Fruit fly (Drosophila melanogaster) whole organism: ENCODE measurements around the gene Syt1.

Experiments used
- CG8478 ChIP-seq: fragments of >200 bp; optimal IDR thresholded peaks from 2 replicates; lab custom pipeline; 2018; ENCODE audit warnings: inconsistent platforms
- Dll ChIP-seq: fragments of >200 bp; optimal IDR thresholded peaks from 2 replicates; lab custom pipeline; 2017
- EcR ChIP-seq, 2 experiments: fragments of >200 bp; optimal IDR thresholded peaks; 2 replicates each; lab custom pipeline; 2017; ENCODE audit warnings: missing biosample characterization in 2 of 2, missing genetic modification characterization in 2 of 2, missing genetic modification reagents in 2 of 2
- pan ChIP-seq: fragments of >200 bp; optimal IDR thresholded peaks from 2 replicates; lab custom pipeline; 2017
- psq ChIP-seq: fragments of >200 bp; optimal IDR thresholded peaks from 2 replicates; lab custom pipeline; 2017
- usp ChIP-seq: fragments of >200 bp; optimal IDR thresholded peaks from 2 replicates; lab custom pipeline; 2017; ENCODE audit warnings: missing biosample characterization, missing genetic modification characterization, mixed read lengths

The Syt1 gene

DNA sequence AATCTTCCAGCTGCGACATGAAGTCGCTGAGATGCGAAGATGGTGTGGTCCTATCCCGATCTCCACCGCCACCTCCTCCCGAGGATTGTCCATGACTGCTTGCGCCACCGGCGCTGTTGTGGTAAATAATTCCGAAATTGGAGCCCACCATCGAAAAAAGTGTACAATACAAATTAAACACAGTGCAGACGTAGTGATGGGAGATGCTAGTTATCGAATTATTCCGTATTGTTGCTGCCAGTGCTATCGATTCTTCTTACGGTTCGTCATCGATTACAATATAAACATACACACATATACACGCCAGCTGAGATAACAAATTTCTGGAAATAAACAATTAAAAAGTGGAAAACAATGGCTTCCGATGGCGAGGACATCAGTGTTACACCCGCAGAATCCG is 32.2 kb downstream of the Syt1 start, which contains the start of the genes Taf10b and Taf10:
Gene Taf10b (minus strand): TSS at position 219 of the 400 bp plus-strand sequence.
Gene Taf10 (plus strand): TSS at position 264 of the 400 bp plus-strand sequence.
- TF ChIP-seq EcR (GFP tag; optimal IDR thresholded peaks at IDR 0.05; lab: Kevin White, UChicago), result no peak
- TF ChIP-seq usp (GFP tag; lab: Kevin White, UChicago), result no peak
- TF ChIP-seq CG8478, result no peak
- no peak for TF ChIP-seq psq (lab: Kevin White, UChicago)
- TF ChIP-seq Dll (lab: Kevin White, UChicago), result no peak
- no peak for TF ChIP-seq pan (lab: Kevin White, UChicago)

DNA sequence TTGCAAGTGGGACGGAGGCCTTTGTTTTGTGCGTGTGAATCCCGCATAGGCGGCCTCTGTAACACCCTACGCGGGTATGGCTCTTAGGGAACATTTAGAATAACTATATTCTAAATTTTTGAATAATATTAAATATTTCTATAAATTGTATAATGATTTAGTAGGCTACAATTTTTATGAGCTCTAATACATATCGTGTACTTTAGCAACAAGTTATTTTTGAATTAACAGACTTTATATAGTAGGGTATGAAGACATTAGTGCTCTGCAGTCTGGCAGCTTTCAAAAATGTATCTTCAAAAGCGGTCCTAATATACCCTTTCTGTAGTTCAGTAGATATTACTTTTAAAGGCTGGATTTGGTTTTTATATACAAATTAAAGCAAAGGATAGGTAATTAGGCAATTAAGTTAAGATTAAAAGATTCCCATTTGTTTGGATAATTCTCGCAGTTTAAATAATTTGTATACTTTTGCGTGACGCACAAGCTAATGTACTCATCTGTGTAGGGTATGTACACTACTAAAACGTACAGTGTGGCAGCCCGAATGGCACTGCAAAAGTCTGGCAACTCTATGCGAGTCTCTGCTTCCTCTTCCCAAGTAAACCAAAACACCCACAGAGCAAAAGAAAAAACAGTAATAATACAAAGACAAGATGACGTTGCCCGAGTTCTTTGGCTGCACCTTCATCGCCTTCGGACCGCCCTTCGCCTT is 34.0 kb downstream of the Syt1 start, which contains the start of the genes Snx21 and aph-1:
Gene Snx21 (minus strand): TSS at position 7 of the 715 bp plus-strand sequence.
Gene aph-1 (plus strand): TSS at position 575 of the 715 bp plus-strand sequence.
- TF ChIP-seq CG8478, result no peak

DNA sequence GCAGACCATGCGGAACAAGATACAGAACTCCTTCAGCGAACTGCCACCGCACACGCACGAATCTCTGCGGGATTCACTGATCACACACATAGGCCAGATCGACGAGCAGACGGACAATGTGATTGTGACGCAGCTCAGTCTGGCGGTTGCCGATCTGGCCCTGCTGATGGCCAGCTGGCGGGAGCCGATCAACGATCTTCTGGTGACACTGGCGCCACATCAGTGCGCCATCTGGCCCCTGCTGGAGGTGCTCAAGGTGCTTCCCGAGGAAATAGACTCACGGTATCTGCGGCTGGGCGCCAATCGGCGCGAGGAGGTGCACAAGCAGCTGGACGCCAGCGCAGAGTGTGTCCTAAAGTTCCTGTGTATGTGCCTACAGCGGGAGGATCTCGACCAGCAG is 39.5 kb downstream of the Syt1 start:
- TF ChIP-seq psq (lab: Kevin White, UChicago) (no peak), pan (lab: Kevin White, UChicago) (no peak), CG8478 (no peak), EcR (GFP tag; optimal IDR thresholded peaks at IDR 0.05; lab: Kevin White, UChicago) (no peak), usp (GFP tag; lab: Kevin White, UChicago) (no peak), Dll (lab: Kevin White, UChicago) (no peak)

DNA sequence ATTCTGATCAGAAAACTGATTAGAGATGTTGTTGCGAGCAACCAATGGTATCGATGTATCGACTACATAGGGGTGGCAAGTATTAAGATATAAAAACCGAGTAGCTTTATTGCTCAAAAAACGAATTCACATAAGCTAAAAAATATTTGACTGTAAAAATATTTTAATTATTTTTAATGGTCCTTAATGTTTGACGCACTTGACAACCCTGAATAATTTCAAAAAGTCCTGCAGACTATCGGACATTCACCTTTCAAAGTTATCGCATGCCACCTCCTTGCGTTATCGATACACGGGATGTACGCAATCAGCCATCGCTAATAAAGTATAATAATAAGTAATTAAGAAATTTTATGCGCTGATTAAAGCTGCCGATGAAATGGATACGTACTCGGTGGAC is 40.1 kb downstream of the Syt1 start, which contains the start of the genes HemK2, Snapin and Tnpo-SR:
Gene HemK2 (minus strand): TSS at position 24 of the 400 bp plus-strand sequence.
Gene Snapin (minus strand): TSS at position 24 of the 400 bp plus-strand sequence.
Gene Tnpo-SR (plus strand): TSS at position 271 of the 400 bp plus-strand sequence.
- TF ChIP-seq pan (lab: Kevin White, UChicago) (no peak), Dll (lab: Kevin White, UChicago) (no peak), psq (lab: Kevin White, UChicago) (no peak), EcR (GFP tag; optimal IDR thresholded peaks at IDR 0.05; lab: Kevin White, UChicago) (no peak), usp (GFP tag; lab: Kevin White, UChicago) (no peak), CG8478 (no peak)

DNA sequence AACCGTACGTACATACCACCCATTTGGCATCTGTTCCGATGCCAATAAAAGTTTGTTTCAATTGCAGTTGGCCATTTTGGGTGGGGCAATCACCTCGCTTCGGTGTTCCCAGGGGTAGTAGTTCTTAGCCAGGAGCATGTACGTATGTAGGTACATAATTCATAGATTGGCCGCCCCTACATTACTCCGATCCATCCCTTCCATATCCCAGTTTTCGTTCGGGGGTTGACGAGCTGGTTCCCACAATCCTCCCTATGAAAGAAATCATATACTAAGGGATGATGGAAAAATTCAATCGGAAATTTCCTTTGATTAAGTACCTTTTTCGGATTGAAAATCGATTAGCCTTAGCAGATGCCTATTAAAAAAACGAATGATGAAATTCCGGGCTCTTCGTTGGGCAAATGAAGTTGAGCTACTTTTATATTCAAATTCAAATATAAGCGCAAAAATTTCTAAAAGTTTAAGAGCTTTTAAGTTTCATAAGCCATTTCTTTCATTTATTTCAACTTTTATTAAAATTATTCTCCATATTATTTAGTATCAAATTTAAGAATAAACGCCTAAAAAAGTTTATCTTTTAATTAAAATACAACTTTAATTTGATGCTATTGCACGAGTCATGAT is 41.7 kb downstream of the Syt1 start:
- no peak for TF ChIP-seq CG8478

DNA sequence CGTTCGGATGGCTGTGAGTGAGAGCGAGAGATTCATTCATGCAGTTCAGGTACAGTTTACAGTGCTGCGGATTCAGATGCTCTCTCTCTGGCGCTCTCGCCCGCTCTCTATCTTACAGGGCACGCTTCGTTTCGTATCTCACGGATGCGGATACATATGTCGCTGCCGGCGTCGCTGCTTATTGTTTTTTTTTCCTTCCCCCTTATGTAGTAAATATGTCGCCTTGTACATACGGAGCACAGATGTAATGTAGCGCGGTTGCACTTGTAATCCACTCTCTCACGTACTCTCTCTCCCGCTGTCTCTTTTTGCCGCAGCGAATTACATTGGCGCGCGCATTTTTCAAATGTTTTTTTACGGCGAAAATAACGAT is 44.5 kb downstream of the Syt1 start:
- TF ChIP-seq usp (GFP tag; lab: Kevin White, UChicago) (no peak), psq (lab: Kevin White, UChicago) (no peak), EcR (GFP tag; optimal IDR thresholded peaks at IDR 0.05; lab: Kevin White, UChicago) (no peak), CG8478 (no peak), pan (lab: Kevin White, UChicago) (no peak), Dll (lab: Kevin White, UChicago) (peak; percentile 97)

DNA sequence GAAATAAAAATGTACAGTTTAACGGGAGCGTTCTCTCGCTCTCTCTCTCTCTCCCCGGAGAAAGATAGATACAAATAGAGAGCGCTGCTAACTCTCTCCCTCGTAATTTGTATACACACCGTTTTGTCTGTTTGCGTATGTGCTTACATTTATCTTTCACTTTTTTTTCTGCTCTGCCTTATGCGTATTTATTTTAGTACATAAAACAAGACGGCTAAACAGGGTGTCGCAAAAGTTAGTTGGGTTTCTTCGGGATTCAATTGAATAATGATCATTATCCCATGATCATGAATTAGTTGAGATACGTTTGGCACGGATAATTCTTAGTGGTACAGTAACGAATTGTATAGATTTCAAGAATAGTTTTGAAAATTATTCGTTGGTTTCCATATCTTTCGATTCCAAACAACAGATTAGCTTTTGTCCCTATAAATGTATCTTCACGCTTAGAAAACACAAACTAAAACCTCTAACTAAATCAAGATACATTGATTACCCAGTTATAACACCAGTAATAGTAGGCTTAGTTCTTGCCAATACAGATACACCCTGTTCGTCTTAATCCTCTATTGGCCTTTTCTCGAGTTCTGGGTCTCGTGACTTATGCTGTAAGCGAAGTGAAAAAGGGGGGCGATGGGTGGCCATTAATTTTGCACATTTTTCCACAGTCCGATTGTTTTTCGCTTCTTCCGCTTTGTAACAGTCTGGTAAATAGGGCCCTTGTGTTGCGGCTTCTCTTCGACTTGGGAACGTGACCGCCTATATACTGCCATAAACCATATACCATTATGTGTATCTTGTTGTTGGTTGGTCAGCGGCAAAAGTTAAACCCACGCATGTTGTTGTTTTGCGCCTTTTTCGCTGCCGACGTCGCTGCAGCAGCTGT is 45.1 kb downstream of the Syt1 start:
- TF ChIP-seq psq (lab: Kevin White, UChicago), result no peak
- no peak for TF ChIP-seq EcR (GFP tag; optimal IDR thresholded peaks at IDR 0.05; lab: Kevin White, UChicago)
- TF ChIP-seq CG8478, result no peak
- no peak for TF ChIP-seq Dll (lab: Kevin White, UChicago)
- TF ChIP-seq usp (GFP tag; lab: Kevin White, UChicago), result no peak
- TF ChIP-seq pan (lab: Kevin White, UChicago), result no peak

DNA sequence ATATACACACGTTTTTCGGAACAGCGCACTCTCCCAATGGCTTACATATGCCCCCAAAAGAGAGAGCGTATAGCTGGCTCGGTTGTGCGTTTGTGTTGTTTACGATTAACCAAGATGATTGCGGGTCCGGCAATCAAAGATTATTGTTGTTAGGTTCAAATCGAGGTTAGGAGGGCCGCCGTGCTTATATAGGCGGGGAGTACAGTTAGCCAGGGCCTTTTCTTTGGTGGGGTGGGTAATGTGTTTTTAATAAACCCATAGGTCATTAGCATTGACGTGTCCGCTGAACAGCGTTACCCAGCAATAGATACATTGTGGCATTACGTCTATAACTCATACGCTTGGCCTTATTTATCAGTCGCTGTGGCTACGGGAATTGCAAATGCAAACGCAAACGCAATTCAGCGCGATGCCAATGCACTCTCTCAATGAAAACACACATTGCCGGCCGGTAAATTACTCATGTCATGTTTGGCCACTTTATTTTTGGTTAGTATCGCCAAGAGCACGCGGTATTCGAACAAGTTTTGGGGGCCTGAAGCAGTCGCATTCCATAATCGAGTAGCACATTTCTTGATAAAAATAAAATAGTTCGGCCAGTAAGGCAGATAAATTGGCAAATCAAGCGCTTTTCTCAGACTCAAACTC is 45.9 kb downstream of the Syt1 start:
- no peak for TF ChIP-seq Dll (lab: Kevin White, UChicago)
- peak in 1 of 2 experiments; percentile 67 for TF ChIP-seq EcR (GFP tag; optimal IDR thresholded peaks at IDR 0.05; lab: Kevin White, UChicago)
- no peak for TF ChIP-seq pan (lab: Kevin White, UChicago)

DNA sequence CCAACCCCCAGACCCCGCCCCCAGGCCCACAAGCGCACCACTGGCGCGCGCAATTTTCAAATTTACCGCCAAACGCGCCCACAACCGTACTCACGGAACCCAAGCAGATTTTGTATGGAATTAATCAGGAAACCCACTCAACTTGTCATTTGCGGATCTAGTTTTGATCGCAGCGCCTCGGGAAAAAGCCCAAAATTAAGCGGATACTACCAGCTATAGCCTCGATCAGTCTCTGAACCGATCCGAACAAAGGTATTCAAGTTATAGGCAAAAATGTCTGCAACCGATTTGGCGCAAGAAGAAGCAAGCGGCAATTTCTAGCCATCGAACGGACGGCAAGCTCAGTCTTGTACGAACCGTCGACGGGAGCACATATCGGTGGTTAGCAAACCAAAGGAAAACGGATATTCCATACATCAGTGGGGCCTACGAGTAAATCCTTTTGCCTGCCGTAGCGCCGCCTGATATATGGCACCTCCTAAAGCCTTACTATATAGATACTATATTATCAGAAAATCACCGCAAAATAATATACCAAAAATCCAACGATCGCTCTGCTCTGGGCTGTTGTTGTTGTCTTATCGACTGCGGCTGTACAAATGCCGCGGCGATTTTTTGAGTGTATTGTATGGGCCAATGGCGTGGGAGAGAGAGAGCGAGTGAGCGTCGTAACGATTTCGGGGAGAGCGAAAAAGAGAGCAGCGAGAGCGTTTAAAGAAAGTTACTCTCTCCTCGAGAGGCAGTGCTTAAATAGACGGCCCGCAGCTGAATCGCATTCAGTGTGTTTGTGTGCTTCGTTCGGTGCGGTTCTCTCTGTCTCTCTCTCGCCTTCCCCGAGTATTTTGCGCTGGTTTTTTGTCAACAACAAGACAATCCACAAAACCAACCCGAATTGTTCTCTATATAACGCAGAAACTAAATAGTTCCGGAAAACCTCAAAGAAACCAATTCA is 47.0 kb downstream of the Syt1 start, which contains the start of gene Pgk:
Gene Pgk (minus strand): TSS at position 609 of the 952 bp plus-strand sequence.
- TF ChIP-seq CG8478 (no peak), psq (lab: Kevin White, UChicago) (peak; percentile 84), usp (GFP tag; lab: Kevin White, UChicago) (no peak), Dll (lab: Kevin White, UChicago) (peak; percentile 100), EcR (GFP tag; optimal IDR thresholded peaks at IDR 0.05; lab: Kevin White, UChicago) (no peak), pan (lab: Kevin White, UChicago) (no peak)

DNA sequence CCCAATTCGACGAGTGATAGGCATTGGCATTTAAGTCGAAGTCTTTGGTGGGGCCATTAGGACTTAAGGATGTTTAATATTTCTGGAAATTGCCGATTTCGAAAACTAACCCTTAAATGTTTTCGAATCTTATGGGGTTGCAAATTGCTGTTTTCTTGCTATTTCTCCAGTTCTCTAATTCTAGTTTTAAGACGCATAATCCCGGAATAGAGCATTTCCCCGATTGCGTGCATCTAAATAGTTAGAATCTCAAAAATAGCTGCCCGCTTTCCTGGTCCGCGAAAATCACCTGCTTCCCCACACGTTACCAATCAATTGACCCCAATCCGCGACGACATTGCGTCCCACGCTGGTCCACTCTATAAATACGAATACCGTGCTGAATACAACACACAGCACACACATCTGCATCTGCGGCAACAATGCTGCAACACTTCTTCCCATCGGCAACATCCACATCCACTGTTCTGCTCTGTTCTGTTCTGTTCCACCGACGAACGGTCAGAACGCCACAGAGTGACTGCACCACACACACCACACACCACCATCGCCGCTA is 47.8 kb downstream of the Syt1 start, which contains the start of gene Bacc:
Gene Bacc (plus strand): TSS at position 542 of the 556 bp plus-strand sequence.
- TF ChIP-seq usp (GFP tag; lab: Kevin White, UChicago) (no peak), psq (lab: Kevin White, UChicago) (no peak)
